Fruit fly (Drosophila melanogaster): ENCODE results near the gene CG13895.

CG13895 gene

dm6 chr3L:707992-708489, at the start of gene CG13895:
CG13895 (minus strand) TSS chr3L:708205.
- no peak for TF ChIP-seq noc (tag; optimal IDR thresholded peaks at IDR 0.05)

dm6 chr3L:756372-756771, 48.4 kb upstream of the CG13895 start:
- no peak for TF ChIP-seq noc (tag; optimal IDR thresholded peaks at IDR 0.05)

dm6 chr3L:755259-755658, 47.3 kb upstream of the CG13895 start, which contains the start of gene hng3:
hng3 (minus strand) TSS chr3L:755489.
- no peak for TF ChIP-seq noc (tag; optimal IDR thresholded peaks at IDR 0.05)

dm6 chr3L:754612-755011, 46.6 kb upstream of the CG13895 start:
- no peak for TF ChIP-seq noc (tag; optimal IDR thresholded peaks at IDR 0.05)

dm6 chr3L:753568-754156, 45.7 kb upstream of the CG13895 start:
- TF ChIP-seq noc (tag; optimal IDR thresholded peaks at IDR 0.05) = no peak

DNA sequence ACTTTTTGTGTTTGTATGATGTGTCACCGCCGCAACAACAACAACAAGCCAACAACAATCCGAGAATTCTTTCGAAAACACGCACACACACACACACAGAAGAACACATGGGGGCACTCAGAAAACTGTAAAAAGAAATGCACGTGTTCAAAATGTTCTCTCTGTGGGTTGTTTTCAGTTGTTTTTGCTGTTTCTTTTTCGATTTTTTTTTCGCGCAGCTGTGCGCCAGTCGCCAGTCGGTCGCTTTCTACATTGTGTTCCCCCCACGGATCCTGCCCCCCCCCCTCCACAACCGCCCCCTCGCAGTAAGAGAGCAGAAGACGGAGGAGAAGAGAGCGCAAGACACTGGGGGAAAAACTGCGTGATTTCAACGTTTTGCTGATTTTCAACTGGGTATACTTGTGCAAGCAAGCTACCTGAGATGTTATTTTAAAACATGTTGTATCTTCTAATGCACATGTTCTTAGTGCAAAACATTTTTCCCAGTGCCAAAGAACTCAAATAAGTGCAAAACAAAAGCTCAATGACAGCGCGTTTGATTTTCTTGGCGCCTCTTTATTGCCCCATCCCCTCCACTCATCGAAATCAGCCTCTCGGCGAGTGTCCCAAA, 43.6 kb upstream of the CG13895 start:
- TF ChIP-seq noc (tag; optimal IDR thresholded peaks at IDR 0.05) = peak; percentile 36

- TF ChIP-seq noc (tag; optimal IDR thresholded peaks at IDR 0.05) = peak; percentile 1
Measured at dm6 chr3L:750614-751293, 42.7 kb upstream of the CG13895 start.

- peak; percentile 44 for TF ChIP-seq noc (tag; optimal IDR thresholded peaks at IDR 0.05)
Measured at dm6 chr3L:749199-749538, 41.2 kb upstream of the CG13895 start, which contains the start of gene emc. emc (plus strand) TSS chr3L:749400.

DNA sequence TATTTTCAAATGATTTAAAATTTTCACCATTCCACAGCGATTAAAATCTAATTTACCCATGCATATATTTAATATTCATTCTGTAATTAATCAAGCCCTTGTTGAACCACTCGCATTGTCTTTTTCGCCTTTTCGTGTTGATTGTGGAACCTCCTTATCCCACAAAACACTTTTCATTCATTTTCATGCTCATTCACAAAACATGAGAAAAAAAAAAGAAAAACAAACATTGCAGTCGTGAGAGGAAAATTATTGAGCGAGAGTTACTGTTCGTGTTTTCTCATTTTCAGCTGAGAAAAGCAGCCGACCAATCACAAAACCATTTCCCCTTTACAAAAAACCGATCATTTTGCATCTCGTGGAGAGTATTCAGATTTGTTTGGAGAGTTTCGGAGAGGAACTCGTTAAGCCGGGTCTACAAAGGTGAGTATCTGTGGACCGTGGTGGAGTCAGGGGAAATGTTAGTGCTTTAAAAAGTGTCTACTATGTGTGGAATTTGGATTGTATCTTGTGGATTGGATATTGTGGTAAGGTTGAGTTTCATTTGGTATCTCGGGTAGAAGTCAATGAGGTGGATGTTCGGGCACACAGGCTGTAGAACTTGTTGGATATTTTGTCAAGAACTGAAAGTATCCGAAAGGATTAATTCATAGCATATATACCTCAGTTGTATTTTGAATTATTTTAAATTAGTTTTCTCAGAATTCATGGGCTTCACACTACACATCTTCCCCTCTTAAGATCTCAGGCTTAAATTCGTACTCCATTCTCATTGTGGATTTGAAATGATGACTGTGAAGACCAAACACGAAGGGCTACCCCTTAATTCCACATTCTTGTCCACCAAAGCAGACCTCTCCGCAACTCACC, 40.6 kb upstream of the CG13895 start:
- TF ChIP-seq noc (tag; optimal IDR thresholded peaks at IDR 0.05) = no peak

DNA sequence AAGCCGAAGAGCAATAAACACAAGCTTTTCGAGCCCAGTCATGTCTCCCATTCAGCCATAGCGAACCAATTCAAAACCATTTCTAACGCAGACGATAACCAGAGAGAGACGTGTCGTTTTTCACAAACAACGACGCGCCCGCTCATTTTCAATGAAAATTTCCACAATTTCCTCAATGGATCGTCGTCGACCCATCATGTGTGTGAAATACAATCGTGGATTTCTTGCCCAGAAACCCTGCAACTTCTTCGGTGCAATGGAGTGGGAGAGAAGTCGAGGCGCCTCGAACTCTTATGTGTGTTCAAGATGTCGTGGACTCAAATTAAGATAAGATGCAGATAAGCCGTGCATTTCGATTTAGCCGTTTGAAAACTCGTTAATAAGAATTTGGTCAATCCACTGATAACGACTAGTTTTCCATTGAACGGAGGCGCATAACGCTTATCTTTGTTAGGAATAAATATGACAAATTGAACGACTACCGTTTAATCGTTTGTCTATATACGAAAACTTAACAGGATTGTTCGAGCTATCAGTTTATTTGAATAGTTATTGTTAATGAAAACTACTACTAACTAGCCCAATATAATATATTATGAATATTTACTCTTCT, 39.8 kb upstream of the CG13895 start:
- no peak for TF ChIP-seq noc (tag; optimal IDR thresholded peaks at IDR 0.05)

DNA sequence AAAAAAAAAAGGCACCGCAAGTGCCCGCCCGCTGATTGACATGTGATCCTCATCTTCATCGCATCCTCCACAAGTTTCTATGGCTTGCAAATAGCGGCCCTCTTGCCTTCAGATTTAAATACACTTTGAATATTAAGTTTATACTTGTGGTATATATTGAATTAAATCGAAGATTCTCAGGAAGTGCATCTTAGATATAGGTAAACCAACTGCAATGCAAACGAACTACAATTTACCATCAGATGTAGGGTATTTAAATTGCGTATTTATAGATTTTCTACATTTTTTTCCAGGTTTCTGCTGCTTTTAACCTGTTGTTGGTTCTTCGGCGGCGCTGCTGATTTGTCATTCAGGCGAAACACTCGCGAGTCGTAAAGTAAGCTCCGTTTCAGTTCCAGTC, 39.0 kb upstream of the CG13895 start:
- no peak for TF ChIP-seq noc (tag; optimal IDR thresholded peaks at IDR 0.05)

dm6 chr3L:746345-746932, 38.4 kb upstream of the CG13895 start:
- TF ChIP-seq noc (tag; optimal IDR thresholded peaks at IDR 0.05) = no peak

- TF ChIP-seq noc (tag; optimal IDR thresholded peaks at IDR 0.05) = no peak
Measured at dm6 chr3L:745222-745942, 37.4 kb upstream of the CG13895 start.

DNA sequence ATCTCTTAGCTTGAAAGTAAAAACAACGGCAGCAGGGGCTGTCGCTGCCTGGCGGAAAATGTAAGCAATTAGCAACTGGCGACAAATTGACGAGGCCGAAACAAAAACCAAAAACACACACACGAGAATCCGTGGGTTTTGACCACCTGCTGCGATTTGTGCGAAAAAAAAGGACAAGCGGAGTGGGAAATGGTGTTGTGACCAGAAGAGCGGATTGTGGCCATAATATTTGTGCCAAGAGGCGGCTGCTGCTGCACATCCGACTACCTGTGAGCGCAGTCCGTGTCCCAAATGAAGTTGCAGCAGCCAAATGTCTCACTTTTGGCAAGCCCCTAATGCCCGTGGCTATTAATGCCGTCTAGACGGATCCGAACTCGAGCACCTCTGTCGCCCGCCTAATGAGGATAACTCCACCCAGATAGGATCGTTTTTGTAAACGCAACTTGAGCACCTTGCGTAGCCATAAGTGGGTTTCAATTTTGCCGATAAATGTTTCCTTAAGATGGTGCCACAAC, 36.3 kb upstream of the CG13895 start:
- no peak for TF ChIP-seq noc (tag; optimal IDR thresholded peaks at IDR 0.05)
